Fruit fly (Drosophila melanogaster) whole organism, embryonic: ENCODE data around the gene KdelR.

Source experiments
- ATbp ChIP-seq: fragments of 200-800 bp; sonication (Bioruptor generic); optimal IDR thresholded peaks from 2 replicates; lab custom pipeline; 2017; ENCODE audit warnings: missing biosample characterization, mild to moderate bottlenecking, missing genetic modification characterization, missing genetic modification reagents
- BEAF-32 ChIP-seq: fragments of 200-800 bp; sonication (Bioruptor generic); optimal IDR thresholded peaks from 3 replicates; lab custom pipeline; 2017; ENCODE audit warnings: missing biosample characterization, missing genetic modification characterization, mild to moderate bottlenecking, moderate library complexity, missing genetic modification reagents
- Blimp-1 ChIP-seq: fragments of 200-800 bp; sonication (Bioruptor generic); optimal IDR thresholded peaks from 3 replicates; lab custom pipeline; 2018; ENCODE audit warnings: missing biosample characterization, missing genetic modification characterization, mild to moderate bottlenecking, moderate library complexity, missing genetic modification reagents
- C15 ChIP-seq: fragments of 200-800 bp; sonication (Bioruptor generic); IDR thresholded peaks from 3 replicates; pipeline ENCODE4 v1.3.6; 2022; ENCODE audit warnings: missing biosample characterization, missing genetic modification characterization
- CG10267 ChIP-seq: fragments of 200-800 bp; sonication (Bioruptor generic); optimal IDR thresholded peaks from 2 replicates; lab custom pipeline; 2018; ENCODE audit warnings: missing biosample characterization, mild to moderate bottlenecking, missing genetic modification characterization, moderate library complexity
- CG10959 ChIP-seq: fragments of 200-800 bp; sonication (Bioruptor generic); IDR thresholded peaks from 2 replicates; pipeline ENCODE4 v1.3.6; 2022; ENCODE audit warnings: missing biosample characterization, missing genetic modification characterization
- CG11456 ChIP-seq: fragments of 200-800 bp; sonication (Bioruptor generic); IDR thresholded peaks from 3 replicates; pipeline ENCODE4 v1.3.6; 2022; ENCODE audit warnings: missing biosample characterization, missing genetic modification characterization
- CG12071 ChIP-seq: fragments of 200-800 bp; sonication (Bioruptor generic); optimal IDR thresholded peaks from 3 replicates; lab custom pipeline; 2018; ENCODE audit warnings: missing biosample characterization, mild to moderate bottlenecking, missing genetic modification characterization
- CG12155 ChIP-seq: fragments of 200-800 bp; sonication (Bioruptor generic); optimal IDR thresholded peaks from 3 replicates; lab custom pipeline; 2016; ENCODE audit warnings: missing biosample characterization, missing genetic modification characterization
- CG12391 ChIP-seq: fragments of 200-800 bp; sonication (Bioruptor generic); optimal IDR thresholded peaks from 3 replicates; lab custom pipeline; 2018; ENCODE audit warnings: missing biosample characterization, mild to moderate bottlenecking, missing genetic modification characterization, moderate library complexity
- CG13287 ChIP-seq: fragments of 200-800 bp; sonication (Bioruptor generic); IDR thresholded peaks from 2 replicates; pipeline ENCODE4 v1.3.6; 2022; ENCODE audit warnings: missing biosample characterization, missing genetic modification characterization; ENCODE audit not compliant: partially characterized antibody
- CG16815 ChIP-seq: fragments of 200-800 bp; sonication (Bioruptor generic); optimal IDR thresholded peaks from 3 replicates; lab custom pipeline; 2017; ENCODE audit warnings: missing biosample characterization, mild to moderate bottlenecking, missing genetic modification characterization
- CG2199 ChIP-seq: fragments of 200-800 bp; sonication (Bioruptor generic); IDR thresholded peaks from 3 replicates; pipeline ENCODE4 v1.3.6; 2022; ENCODE audit warnings: missing biosample characterization, missing genetic modification characterization
- CG2712 ChIP-seq: fragments of 200-800 bp; optimal IDR thresholded peaks from 3 replicates; lab custom pipeline; 2019; ENCODE audit warnings: missing biosample characterization, mild to moderate bottlenecking, missing genetic modification characterization, moderate library complexity
- CG31365 ChIP-seq: fragments of 200-800 bp; sonication (Bioruptor generic); optimal IDR thresholded peaks from 2 replicates; lab custom pipeline; 2018; ENCODE audit warnings: missing biosample characterization, mild to moderate bottlenecking, missing genetic modification characterization
- CG3995 ChIP-seq: fragments of 200-800 bp; sonication (Bioruptor generic); optimal IDR thresholded peaks from 3 replicates; lab custom pipeline; 2016; ENCODE audit warnings: missing biosample characterization, missing genetic modification characterization
- CG4707 ChIP-seq: fragments of 200-800 bp; sonication (Bioruptor generic); optimal IDR thresholded peaks from 2 replicates; lab custom pipeline; 2018; ENCODE audit warnings: missing biosample characterization, mild to moderate bottlenecking, missing genetic modification characterization, moderate library complexity
- CG5953 ChIP-seq: fragments of 200-800 bp; sonication (Bioruptor generic); IDR thresholded peaks from 2 replicates; pipeline ENCODE4 v1.3.6; 2022; ENCODE audit warnings: missing biosample characterization, missing genetic modification characterization
- CG8281 ChIP-seq: fragments of 200-800 bp; sonication (Bioruptor generic); optimal IDR thresholded peaks from 2 replicates; lab custom pipeline; 2018; ENCODE audit warnings: missing biosample characterization, mild to moderate bottlenecking, missing genetic modification characterization, moderate library complexity
- CoRest ChIP-seq: fragments of 200-800 bp; sonication (Bioruptor generic); optimal IDR thresholded peaks from 3 replicates; lab custom pipeline; 2018; ENCODE audit warnings: missing biosample characterization, mild to moderate bottlenecking, missing genetic modification characterization, moderate library complexity
- Dbx ChIP-seq: fragments of 200-800 bp; sonication (Bioruptor generic); IDR thresholded peaks from 3 replicates; pipeline ENCODE4 v1.3.6; 2022; ENCODE audit warnings: missing biosample characterization, missing genetic modification characterization
- Dp ChIP-seq: fragments of 200-800 bp; sonication (Bioruptor generic); optimal IDR thresholded peaks from 2 replicates; lab custom pipeline; 2018; ENCODE audit warnings: missing biosample characterization, mild to moderate bottlenecking, missing genetic modification characterization, moderate library complexity
- Gug ChIP-seq: fragments of 200-800 bp; sonication (Bioruptor generic); IDR thresholded peaks from 4 replicates; pipeline ENCODE4 v1.3.6; 2022; ENCODE audit warnings: missing biosample characterization, missing genetic modification characterization
- HLH3B ChIP-seq: fragments of 200-800 bp; sonication (Bioruptor generic); IDR thresholded peaks from 2 replicates; pipeline ENCODE4 v1.3.6; 2022; ENCODE audit warnings: missing biosample characterization, missing genetic modification characterization
- MBD-R2 ChIP-seq: fragments of 200-800 bp; sonication (Bioruptor generic); IDR thresholded peaks from 2 replicates; pipeline ENCODE4 v1.3.6; 2022; ENCODE audit warnings: missing biosample characterization, missing genetic modification characterization
- NK7.1 ChIP-seq: fragments of 200-800 bp; sonication (Bioruptor generic); optimal IDR thresholded peaks from 3 replicates; lab custom pipeline; 2016; ENCODE audit warnings: missing biosample characterization, missing genetic modification characterization
- Nf-YC ChIP-seq: fragments of 200-800 bp; optimal IDR thresholded peaks from 3 replicates; lab custom pipeline; 2019; ENCODE audit warnings: missing biosample characterization, mild to moderate bottlenecking, missing genetic modification characterization, moderate library complexity
- Scr ChIP-seq: fragments of 200-800 bp; sonication (Bioruptor generic); IDR thresholded peaks from 2 replicates; pipeline ENCODE4 v1.3.6; 2022; ENCODE audit warnings: missing biosample characterization, missing genetic modification characterization; ENCODE audit not compliant: partially characterized antibody
- TFAM ChIP-seq: fragments of 200-800 bp; sonication (Bioruptor generic); optimal IDR thresholded peaks from 2 replicates; lab custom pipeline; 2017; ENCODE audit warnings: missing biosample characterization, missing genetic modification characterization, inconsistent platforms
- Taf1 ChIP-seq: fragments of 200-800 bp; sonication (Bioruptor generic); IDR thresholded peaks from 2 replicates; pipeline ENCODE4 v1.3.6; 2022; ENCODE audit warnings: missing biosample characterization, missing genetic modification characterization
- Trl ChIP-seq, 3 experiments: fragments of >200 bp in 2 of 3; fragments of 200-800 bp in 1 of 3; sonication (Bioruptor generic) in 1 of 3; optimal IDR thresholded peaks; 2 replicates in 1 of 3; 3 replicates in 2 of 3; lab custom pipeline; 2016 to 2017; ENCODE audit warnings: missing biosample characterization in 1 of 3, missing genetic modification characterization in 1 of 3
- az2 ChIP-seq: fragments of 200-800 bp; sonication (Bioruptor generic); optimal IDR thresholded peaks from 3 replicates; lab custom pipeline; 2016; ENCODE audit warnings: missing biosample characterization, missing genetic modification characterization
- croc ChIP-seq: fragments of 200-800 bp; sonication (Bioruptor generic); conservative IDR thresholded peaks from 3 replicates; pipeline ENCODE4 v1.3.6; 2022; ENCODE audit warnings: missing biosample characterization, missing genetic modification characterization
- cwo ChIP-seq: fragments of 200-800 bp; sonication (Bioruptor generic); optimal IDR thresholded peaks from 3 replicates; lab custom pipeline; 2017; ENCODE audit warnings: missing biosample characterization, missing genetic modification characterization, mild to moderate bottlenecking, moderate library complexity, missing genetic modification reagents
- dan ChIP-seq: fragments of 200-800 bp; sonication (Bioruptor generic); IDR thresholded peaks from 2 replicates; pipeline ENCODE4 v1.3.6; 2022; ENCODE audit warnings: missing biosample characterization, missing genetic modification characterization
- danr ChIP-seq: fragments of 200-800 bp; sonication (Bioruptor generic); IDR thresholded peaks from 2 replicates; pipeline ENCODE4 v1.3.6; 2022; ENCODE audit warnings: missing biosample characterization, missing genetic modification characterization
- dysf ChIP-seq: fragments of 200-800 bp; sonication (Bioruptor generic); IDR thresholded peaks from 3 replicates; pipeline ENCODE4 v1.3.6; 2022; ENCODE audit warnings: missing biosample characterization, missing genetic modification characterization
- exex ChIP-seq: fragments of 200-800 bp; sonication (Bioruptor generic); optimal IDR thresholded peaks from 4 replicates; lab custom pipeline; 2018; ENCODE audit warnings: missing biosample characterization, mild to moderate bottlenecking, missing genetic modification characterization, moderate library complexity
- gt ChIP-seq: fragments of 200-800 bp; sonication (Bioruptor generic); IDR thresholded peaks from 2 replicates; pipeline ENCODE4 v1.3.6; 2022; ENCODE audit warnings: missing biosample characterization, missing genetic modification characterization
- inv ChIP-seq: fragments of 200-800 bp; sonication (Bioruptor generic); IDR thresholded peaks from 2 replicates; pipeline ENCODE4 v1.3.6; 2022; ENCODE audit warnings: missing biosample characterization, missing genetic modification characterization; ENCODE audit not compliant: partially characterized antibody
- ken ChIP-seq: fragments of 200-800 bp; sonication (Bioruptor generic); IDR thresholded peaks from 3 replicates; pipeline ENCODE4 v1.3.6; 2022; ENCODE audit warnings: missing biosample characterization, missing genetic modification characterization
- lola ChIP-seq, 3 experiments: fragments of >200 bp in 2 of 3; fragments of 200-800 bp in 1 of 3; sonication (Bioruptor generic) in 1 of 3; optimal IDR thresholded peaks; 2 replicates each; lab custom pipeline; 2017 to 2019; ENCODE audit warnings: missing biosample characterization in 3 of 3, missing genetic modification characterization in 3 of 3, mild to moderate bottlenecking in 1 of 3, moderate library complexity in 1 of 3
- pan ChIP-seq, 4 experiments: fragments of >200 bp in 3 of 4; fragments of 200-800 bp in 1 of 4; sonication (Bioruptor generic) in 1 of 4; optimal IDR thresholded peaks in 3 of 4; IDR thresholded peaks in 1 of 4; 2 replicates each; pipeline versions ENCODE4 v1.3.6 to Lab custom; 2017 to 2022; ENCODE audit warnings: missing biosample characterization in 2 of 4, missing genetic modification characterization in 2 of 4, mixed read lengths in 1 of 4
- pho ChIP-seq: fragments of 200-800 bp; sonication (Bioruptor generic); optimal IDR thresholded peaks from 2 replicates; lab custom pipeline; 2016; ENCODE audit warnings: missing biosample characterization, missing genetic modification characterization
- sens ChIP-seq: fragments of 200-800 bp; sonication (Bioruptor generic); peaks from one replicate; lab custom pipeline; 2016; ENCODE audit warnings: missing biosample characterization, missing genetic modification characterization
- sr ChIP-seq: fragments of 200-800 bp; sonication (Bioruptor generic); IDR thresholded peaks from 3 replicates; pipeline ENCODE4 v1.3.6; 2022; ENCODE audit warnings: missing biosample characterization, missing genetic modification characterization
- sug ChIP-seq: fragments of 200-800 bp; optimal IDR thresholded peaks from 2 replicates; lab custom pipeline; 2019; ENCODE audit warnings: missing biosample characterization, mild to moderate bottlenecking, missing genetic modification characterization, moderate library complexity
- tna ChIP-seq: fragments of 200-800 bp; sonication (Bioruptor generic); IDR thresholded peaks from 2 replicates; pipeline ENCODE4 v1.3.6; 2022; ENCODE audit warnings: missing biosample characterization, missing genetic modification characterization; ENCODE audit not compliant: partially characterized antibody
- vfl ChIP-seq: fragments of 200-800 bp; sonication (Bioruptor generic); optimal IDR thresholded peaks from 2 replicates; lab custom pipeline; 2016; ENCODE audit warnings: missing biosample characterization, missing genetic modification characterization
- zen ChIP-seq: fragments of 200-800 bp; sonication (Bioruptor generic); optimal IDR thresholded peaks from 3 replicates; lab custom pipeline; 2018; ENCODE audit warnings: missing biosample characterization, mild to moderate bottlenecking, missing genetic modification characterization, moderate library complexity

Gene KdelR

DNA sequence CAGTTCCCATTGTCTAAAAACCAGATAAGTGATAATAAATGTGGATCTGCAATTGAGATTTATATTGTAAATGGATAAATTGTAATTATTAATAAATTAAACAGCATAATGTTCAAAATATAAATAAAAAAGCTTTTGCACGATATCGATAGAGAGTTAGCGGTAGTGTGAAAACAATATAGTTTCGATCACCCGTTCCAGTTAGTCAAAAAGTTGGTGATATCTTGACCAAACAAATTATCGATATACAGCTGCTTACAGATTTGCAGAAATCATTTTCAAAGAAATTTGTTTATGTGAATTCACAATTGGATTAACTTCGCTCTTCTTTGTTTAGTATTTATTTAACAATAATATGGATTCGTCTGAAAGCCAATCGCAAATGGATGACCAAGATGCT, 12.5 kb downstream of the KdelR start, which contains the start of gene Nse4 (continued):
- no peak for TF ChIP-seq CG10959 (GFP tag; lab: Robert Waterston, UW)
- TF ChIP-seq sug (tag; lab: Kevin White, UChicago), result peak; percentile 2
- TF ChIP-seq BEAF-32, result peak; percentile 65
- TF ChIP-seq exex (tag; lab: Kevin White, UChicago), result no peak
- peak; percentile 75 for TF ChIP-seq sens (GFP tag; lab: Kevin White, UChicago)
- TF ChIP-seq Dp, result peak; percentile 75
- TF ChIP-seq CoRest (tag; lab: Kevin White, UChicago), result peak; percentile 5
- no peak for TF ChIP-seq pan (optimal IDR thresholded peaks at IDR 0.05; lab: Kevin White, UChicago)
- no peak for TF ChIP-seq pan (GFP tag; optimal IDR thresholded peaks at IDR 0.05 in 1 of 2, IDR thresholded peaks at IDR 0.05 in 1 of 2)
- TF ChIP-seq pho (GFP tag; lab: Kevin White, UChicago), result no peak
- TF ChIP-seq sr (GFP tag; lab: Robert Waterston, UW), result no peak
- no peak for TF ChIP-seq CG31365
- TF ChIP-seq CG11456 (GFP tag; lab: Robert Waterston, UW), result no peak
- no peak for TF ChIP-seq CG16815 (GFP tag; lab: Kevin White, UChicago)
- no peak for TF ChIP-seq CG12155
- no peak for TF ChIP-seq HLH3B (GFP tag; lab: Robert Waterston, UW)
- TF ChIP-seq dan (GFP tag; lab: Robert Waterston, UW), result no peak
- no peak for TF ChIP-seq az2
- no peak for TF ChIP-seq cwo (GFP tag; lab: Kevin White, UChicago)
- TF ChIP-seq lola (GFP tag; optimal IDR thresholded peaks at IDR 0.05; lab: Kevin White, UChicago), result peak in 1 of 3 experiments; percentile 32
- no peak for TF ChIP-seq NK7.1 (GFP tag; lab: Kevin White, UChicago)
- TF ChIP-seq CG12391 (tag; lab: Kevin White, UChicago), result peak; percentile 2
- peak; percentile 79 for TF ChIP-seq Scr (GFP tag; lab: Robert Waterston, UW)
- no peak for TF ChIP-seq Dbx (GFP tag; lab: Robert Waterston, UW)
- no peak for TF ChIP-seq dysf (GFP tag; lab: Robert Waterston, UW)
- TF ChIP-seq CG2199 (GFP tag; lab: Robert Waterston, UW), result no peak
- TF ChIP-seq CG5953 (GFP tag; lab: Robert Waterston, UW), result no peak
- no peak for TF ChIP-seq CG12071 (GFP tag; lab: Kevin White, UChicago)
- TF ChIP-seq inv (GFP tag; lab: Robert Waterston, UW), result peak; percentile 73
- peak; percentile 15 for TF ChIP-seq zen
- peak; percentile 93 for TF ChIP-seq tna (GFP tag; lab: Robert Waterston, UW)
- peak; percentile 23 for TF ChIP-seq CG2712 (tag; lab: Kevin White, UChicago)
- TF ChIP-seq gt, result no peak
- TF ChIP-seq Blimp-1 (GFP tag; lab: Kevin White, UChicago), result no peak
- peak; percentile 86 for TF ChIP-seq CG13287 (GFP tag; lab: Robert Waterston, UW)
- TF ChIP-seq CG10267, result peak; percentile 31
- TF ChIP-seq croc (GFP tag; lab: Robert Waterston, UW), result no peak
- TF ChIP-seq danr, result no peak
- no peak for TF ChIP-seq CG8281
- no peak for TF ChIP-seq ken (GFP tag; lab: Robert Waterston, UW)
- no peak for TF ChIP-seq vfl (GFP tag; lab: Kevin White, UChicago)
- no peak for TF ChIP-seq Taf1 (GFP tag; lab: Robert Waterston, UW)
- TF ChIP-seq ATbp (GFP tag; lab: Kevin White, UChicago), result no peak
- TF ChIP-seq MBD-R2 (GFP tag; lab: Robert Waterston, UW), result peak; percentile 69
- TF ChIP-seq Nf-YC (tag; lab: Kevin White, UChicago), result no peak
- no peak for TF ChIP-seq Gug (GFP tag; lab: Robert Waterston, UW)
- TF ChIP-seq CG4707 (GFP tag; lab: Kevin White, UChicago), result no peak
- no peak for TF ChIP-seq TFAM
- TF ChIP-seq Trl (optimal IDR thresholded peaks at IDR 0.05; lab: Kevin White, UChicago), result no peak
- no peak for TF ChIP-seq Trl (GFP tag; optimal IDR thresholded peaks at IDR 0.05; lab: Kevin White, UChicago)
- TF ChIP-seq CG3995 (GFP tag; lab: Kevin White, UChicago), result no peak
- no peak for TF ChIP-seq C15
